Worm (Caenorhabditis elegans) whole organism, young adult: Measurements from ENCODE around the gene sre-1.

Experiments
- Y53F4B.3 ChIP-seq: fragments of 200-800 bp; sonication (Bioruptor generic); IDR thresholded peaks from 2 replicates; pipeline ENCODE4 v1.3.6; 2022; ENCODE audit warnings: missing genetic modification reagents, missing genetic modification characterization, missing compliant biosample characterization
- Y95B8A.8 ChIP-seq: fragments of 200-800 bp; sonication (Bioruptor generic); IDR thresholded peaks from 2 replicates; pipeline ENCODE4 v1.3.6; 2022; ENCODE audit warnings: missing genetic modification reagents, missing genetic modification characterization, missing compliant biosample characterization
- ama-1 ChIP-seq, 3 experiments: fragments of 150-350 bp in 1 of 3; sonication (generic microtip) in 2 of 3; optimal IDR thresholded peaks; 2 replicates each; lab custom pipeline; 2014 to 2018; ENCODE audit warnings: missing biosample characterization in 2 of 3, missing genetic modification characterization in 2 of 3, missing genetic modification reagents in 2 of 3
- attf-3 ChIP-seq: fragments of 200-800 bp; sonication (Bioruptor generic); conservative IDR thresholded peaks from 2 replicates; pipeline ENCODE4 v1.3.6; 2022; ENCODE audit warnings: missing genetic modification reagents, missing genetic modification characterization, missing compliant biosample characterization
- bed-2 ChIP-seq: fragments of 200-800 bp; sonication (Bioruptor generic); IDR thresholded peaks from 2 replicates; pipeline ENCODE4 v1.3.6; 2022; ENCODE audit warnings: missing genetic modification reagents, missing genetic modification characterization, missing compliant biosample characterization
- dox-1 ChIP-seq: fragments of 200-800 bp; sonication (Bioruptor generic); IDR thresholded peaks from 2 replicates; pipeline ENCODE4 v1.3.6; 2022; ENCODE audit warnings: missing genetic modification reagents, missing genetic modification characterization, missing compliant biosample characterization
- efl-1 ChIP-seq: fragments of 150-350 bp; optimal IDR thresholded peaks from 2 replicates; lab custom pipeline; 2014; ENCODE audit warnings: missing biosample characterization, missing genetic modification reagents, missing genetic modification characterization
- fkh-3 ChIP-seq: sonication (generic microtip); optimal IDR thresholded peaks from 2 replicates; lab custom pipeline; 2016; ENCODE audit warnings: mild to moderate bottlenecking, missing genetic modification characterization, missing compliant biosample characterization
- lin-26 ChIP-seq: fragments of 200-800 bp; sonication (Bioruptor generic); IDR thresholded peaks from 2 replicates; pipeline ENCODE4 v1.3.6; 2022; ENCODE audit warnings: missing genetic modification reagents, missing genetic modification characterization, missing compliant biosample characterization
- madf-10 ChIP-seq: sonication (generic microtip); optimal IDR thresholded peaks from 2 replicates; lab custom pipeline; 2016; ENCODE audit warnings: mild to moderate bottlenecking, missing genetic modification characterization, missing compliant biosample characterization
- nhr-120 ChIP-seq: fragments of 200-800 bp; sonication (Bioruptor generic); IDR thresholded peaks from 2 replicates; pipeline ENCODE4 v1.3.6; 2022; ENCODE audit warnings: missing genetic modification characterization, missing compliant biosample characterization
- snpc-4 ChIP-seq, 5 experiments: fragments of 150-350 bp in 1 of 5; sonication (generic microtip) in 4 of 5; optimal IDR thresholded peaks; 2 replicates each; lab custom pipeline; 2014 to 2018; ENCODE audit warnings: missing genetic modification characterization in 5 of 5, missing biosample characterization in 3 of 5, antibody characterized with exemption in 2 of 5, mild to moderate bottlenecking in 2 of 5, missing compliant biosample characterization in 2 of 5, missing genotype in 2 of 5, moderate library complexity in 2 of 5, missing genetic modification reagents in 1 of 5
- somi-1 ChIP-seq: fragments of 200-800 bp; sonication (Bioruptor generic); optimal IDR thresholded peaks from 2 replicates; lab custom pipeline; 2018; ENCODE audit warnings: mild to moderate bottlenecking, missing genetic modification characterization, missing compliant biosample characterization
- xnd-1 ChIP-seq: sonication (generic microtip); optimal IDR thresholded peaks from 2 replicates; lab custom pipeline; 2016; ENCODE audit warnings: missing genotype, missing genetic modification reagents, missing genetic modification characterization, missing compliant biosample characterization

- no peak for TF ChIP-seq Y53F4B.3 (GFP tag; lab: Robert Waterston, UW)
- no peak for TF ChIP-seq attf-3 (GFP tag; lab: Robert Waterston, UW)
- no peak for TF ChIP-seq somi-1 (GFP tag; lab: Kevin White, UChicago)
- no peak for TF ChIP-seq nhr-120 (GFP tag; lab: Robert Waterston, UW)
- no peak for TF ChIP-seq dox-1 (GFP tag; lab: Robert Waterston, UW)
- no peak for TF ChIP-seq lin-26
- TF ChIP-seq efl-1: no peak
- no peak for TF ChIP-seq snpc-4 (GFP tag; optimal IDR thresholded peaks at IDR 0.05; lab: Kevin White, UChicago)
- no peak for TF ChIP-seq snpc-4 (tag; optimal IDR thresholded peaks at IDR 0.05; lab: Kevin White, UChicago)
- TF ChIP-seq madf-10: no peak
- no peak for TF ChIP-seq xnd-1 (tag; lab: Kevin White, UChicago)
- TF ChIP-seq Y95B8A.8 (GFP tag; lab: Robert Waterston, UW): no peak
- no peak for TF ChIP-seq ama-1 (optimal IDR thresholded peaks at IDR 0.05; lab: Kevin White, UChicago)
- TF ChIP-seq ama-1 (GFP tag; optimal IDR thresholded peaks at IDR 0.05; lab: Kevin White, UChicago): no peak
- no peak for TF ChIP-seq bed-2 (GFP tag; lab: Robert Waterston, UW)
- TF ChIP-seq fkh-3 (tag; lab: Kevin White, UChicago): no peak
These were observed 27.2 kb downstream of the sre-1 start for ce11 chrII:7736725-7737124.
